Fruit fly (Drosophila melanogaster) whole organism, embryonic: ENCODE data around the gene Ir92a.

Experiments used
- CG14014 ChIP-seq: fragments of 200-800 bp; sonication (Bioruptor generic); IDR thresholded peaks from 2 replicates; pipeline ENCODE4 v1.3.6; 2022; ENCODE audit warnings: missing biosample characterization, missing genetic modification characterization
- CG3838 ChIP-seq: fragments of 200-800 bp; sonication (Bioruptor generic); optimal IDR thresholded peaks from 3 replicates; lab custom pipeline; 2016; ENCODE audit warnings: missing biosample characterization, missing genetic modification characterization
- CTCF ChIP-seq: fragments of 200-800 bp; sonication (Bioruptor generic); optimal IDR thresholded peaks from 2 replicates; lab custom pipeline; 2017; ENCODE audit warnings: missing biosample characterization, mild to moderate bottlenecking, missing genetic modification characterization, moderate library complexity
- Deaf1 ChIP-seq: fragments of 200-800 bp; optimal IDR thresholded peaks from 3 replicates; lab custom pipeline; 2019; ENCODE audit warnings: missing biosample characterization, mild to moderate bottlenecking, missing genetic modification characterization, moderate library complexity
- Elba2 ChIP-seq: fragments of 200-800 bp; sonication (Bioruptor generic); optimal IDR thresholded peaks from 3 replicates; lab custom pipeline; 2016; ENCODE audit warnings: missing biosample characterization, missing genetic modification characterization
- Fer2 ChIP-seq: fragments of 200-800 bp; sonication (Bioruptor generic); optimal IDR thresholded peaks from 2 replicates; lab custom pipeline; 2018; ENCODE audit warnings: missing biosample characterization, mild to moderate bottlenecking, missing genetic modification characterization, moderate library complexity
- ab ChIP-seq: fragments of 200-800 bp; sonication (Bioruptor generic); optimal IDR thresholded peaks from 2 replicates; lab custom pipeline; 2016; ENCODE audit warnings: missing biosample characterization, missing genetic modification characterization
- gsb ChIP-seq: fragments of 200-800 bp; sonication (Bioruptor generic); IDR thresholded peaks from 2 replicates; pipeline ENCODE4 v1.3.6; 2022; ENCODE audit warnings: missing biosample characterization, missing genetic modification characterization
- hth ChIP-seq: fragments of >200 bp; optimal IDR thresholded peaks from 2 replicates; lab custom pipeline; 2017; ENCODE audit warnings: inconsistent platforms
- psq ChIP-seq: fragments of 200-800 bp; sonication (Bioruptor generic); optimal IDR thresholded peaks from 2 replicates; lab custom pipeline; 2017; ENCODE audit warnings: missing biosample characterization, missing genetic modification characterization
- tap ChIP-seq: fragments of 200-800 bp; optimal IDR thresholded peaks from 3 replicates; lab custom pipeline; 2019; ENCODE audit warnings: missing biosample characterization, mild to moderate bottlenecking, missing genetic modification characterization, moderate library complexity
- tup ChIP-seq: fragments of 200-800 bp; sonication (Bioruptor generic); optimal IDR thresholded peaks from 2 replicates; lab custom pipeline; 2016; ENCODE audit warnings: missing biosample characterization, mild to moderate bottlenecking, missing genetic modification characterization, moderate library complexity

dm6 chr3R:20292030-20292879 is 46.5 kb upstream of the Ir92a start:
- TF ChIP-seq tup (GFP tag; lab: Kevin White, UChicago) (no peak), CTCF (GFP tag; lab: Kevin White, UChicago) (no peak), tap (tag; lab: Kevin White, UChicago) (no peak), psq (GFP tag; lab: Kevin White, UChicago) (no peak), gsb (GFP tag; lab: Robert Waterston, UW) (no peak), ab (GFP tag; lab: Kevin White, UChicago) (no peak), hth (lab: Kevin White, UChicago) (no peak), CG3838 (GFP tag; lab: Kevin White, UChicago) (no peak), Deaf1 (no peak), Fer2 (tag; lab: Kevin White, UChicago) (no peak), Elba2 (peak; percentile 50), CG14014 (GFP tag; lab: Robert Waterston, UW) (no peak)
